Worm (Caenorhabditis elegans) whole organism, young adult: ENCODE measurements around the gene K11H3.8.
A peak's percentile ranks its signal among the peaks of the same experiment; 100 is the strongest.

ENCODE experiments used
- B0019.2 ChIP-seq: fragments of 200-800 bp; sonication (Bioruptor generic); conservative IDR thresholded peaks from 2 replicates; pipeline ENCODE4 v1.3.6; 2022; ENCODE audit warnings: missing genetic modification reagents, missing genetic modification characterization, missing compliant biosample characterization
- B0035.1 ChIP-seq: sonication (generic microtip); optimal IDR thresholded peaks from 2 replicates; lab custom pipeline; 2016; ENCODE audit warnings: missing genetic modification characterization, mild to moderate bottlenecking, missing compliant biosample characterization, missing genotype, missing genetic modification reagents
- B0261.1 ChIP-seq: sonication (generic microtip); optimal IDR thresholded peaks from 2 replicates; lab custom pipeline; 2016; ENCODE audit warnings: mild to moderate bottlenecking, missing genetic modification characterization, moderate library complexity, missing compliant biosample characterization
- B0336.3 ChIP-seq: fragments of 200-800 bp; sonication (Bioruptor generic); IDR thresholded peaks from 2 replicates; pipeline ENCODE4 v1.3.6; 2022; ENCODE audit warnings: missing genetic modification characterization, missing compliant biosample characterization
- C06A6.2 ChIP-seq: fragments of 200-800 bp; sonication (Bioruptor generic); conservative IDR thresholded peaks from 2 replicates; pipeline ENCODE4 v1.3.6; 2022; ENCODE audit warnings: missing genetic modification characterization, missing compliant biosample characterization
- F10E7.11 ChIP-seq: sonication (generic microtip); optimal IDR thresholded peaks from 2 replicates; lab custom pipeline; 2017; ENCODE audit warnings: mild to moderate bottlenecking, missing genetic modification characterization, moderate library complexity, missing compliant biosample characterization
- F22D6.2 ChIP-seq: sonication (generic microtip); optimal IDR thresholded peaks from 2 replicates; lab custom pipeline; 2016; ENCODE audit warnings: mild to moderate bottlenecking, missing genetic modification characterization, missing compliant biosample characterization
- F39B2.1 ChIP-seq: fragments of 200-800 bp; sonication (Bioruptor generic); IDR thresholded peaks from 2 replicates; pipeline ENCODE4 v1.3.6; 2022; ENCODE audit warnings: missing genetic modification reagents, missing genetic modification characterization, missing compliant biosample characterization
- F57C9.4 ChIP-seq: sonication (generic microtip); optimal IDR thresholded peaks from 2 replicates; lab custom pipeline; 2017; ENCODE audit warnings: mild to moderate bottlenecking, missing genetic modification characterization, missing compliant biosample characterization
- K12H6.12 ChIP-seq: fragments of 200-800 bp; sonication (Bioruptor generic); optimal IDR thresholded peaks from 2 replicates; lab custom pipeline; 2018; ENCODE audit warnings: mild to moderate bottlenecking, missing genetic modification characterization, missing compliant biosample characterization
- Y53F4B.3 ChIP-seq: fragments of 200-800 bp; sonication (Bioruptor generic); IDR thresholded peaks from 2 replicates; pipeline ENCODE4 v1.3.6; 2022; ENCODE audit warnings: missing genetic modification reagents, missing genetic modification characterization, missing compliant biosample characterization
- Y67H2A.10 ChIP-seq: fragments of 200-800 bp; sonication (Bioruptor generic); conservative IDR thresholded peaks from 2 replicates; pipeline ENCODE4 v1.3.6; 2022; ENCODE audit warnings: missing genetic modification reagents, missing genetic modification characterization, missing compliant biosample characterization
- ZK185.1 ChIP-seq: sonication (generic microtip); optimal IDR thresholded peaks from 2 replicates; lab custom pipeline; 2016; ENCODE audit warnings: mild to moderate bottlenecking, missing genetic modification characterization, missing compliant biosample characterization; ENCODE audit not compliant: poor library complexity, severe bottlenecking
- ama-1 ChIP-seq, 3 experiments: fragments of 150-350 bp in 1 of 3; sonication (generic microtip) in 2 of 3; optimal IDR thresholded peaks; 2 replicates each; lab custom pipeline; 2014 to 2018; ENCODE audit warnings: missing biosample characterization in 2 of 3, missing genetic modification characterization in 2 of 3, missing genetic modification reagents in 2 of 3
- aptf-2 ChIP-seq: fragments of 200-800 bp; sonication (Bioruptor generic); conservative IDR thresholded peaks from 2 replicates; pipeline ENCODE4 v1.3.6; 2022; ENCODE audit warnings: missing genetic modification reagents, missing genetic modification characterization, missing compliant biosample characterization
- atf-7 ChIP-seq: sonication (generic microtip); optimal IDR thresholded peaks from 2 replicates; lab custom pipeline; 2017; ENCODE audit warnings: mild to moderate bottlenecking, missing genetic modification characterization, missing compliant biosample characterization
- attf-3 ChIP-seq: fragments of 200-800 bp; sonication (Bioruptor generic); conservative IDR thresholded peaks from 2 replicates; pipeline ENCODE4 v1.3.6; 2022; ENCODE audit warnings: missing genetic modification reagents, missing genetic modification characterization, missing compliant biosample characterization
- ccch-3 ChIP-seq: fragments of 200-800 bp; sonication (Bioruptor generic); optimal IDR thresholded peaks from 2 replicates; lab custom pipeline; 2018; ENCODE audit warnings: mild to moderate bottlenecking, missing genetic modification characterization, missing compliant biosample characterization
- cebp-1 ChIP-seq, 2 experiments: fragments of 200-800 bp in 1 of 2; sonication (Bioruptor generic) in 1 of 2; sonication (generic microtip) in 1 of 2; IDR thresholded peaks in 1 of 2; optimal IDR thresholded peaks in 1 of 2; 2 replicates each; pipeline versions ENCODE4 v1.3.6 to Lab custom; 2017 to 2022; ENCODE audit warnings: missing compliant biosample characterization in 2 of 2, missing genetic modification characterization in 2 of 2, mild to moderate bottlenecking in 1 of 2, missing genetic modification reagents in 1 of 2, moderate library complexity in 1 of 2
- ceh-91 ChIP-seq: fragments of 200-800 bp; sonication (Bioruptor generic); IDR thresholded peaks from 2 replicates; pipeline ENCODE4 v1.3.6; 2022; ENCODE audit warnings: missing genetic modification reagents, missing genetic modification characterization, missing compliant biosample characterization
- chd-7 ChIP-seq: sonication (generic microtip); optimal IDR thresholded peaks from 2 replicates; lab custom pipeline; 2016; ENCODE audit warnings: mild to moderate bottlenecking, missing genetic modification characterization, moderate library complexity, missing compliant biosample characterization
- dpff-1 ChIP-seq: sonication (generic microtip); optimal IDR thresholded peaks from 2 replicates; lab custom pipeline; 2017; ENCODE audit warnings: mild to moderate bottlenecking, missing genetic modification characterization, missing compliant biosample characterization
- egl-18 ChIP-seq: fragments of 200-800 bp; sonication (Bioruptor generic); IDR thresholded peaks from 2 replicates; pipeline ENCODE4 v1.3.6; 2022; ENCODE audit warnings: missing genetic modification reagents, missing genetic modification characterization, missing compliant biosample characterization
- fkh-3 ChIP-seq: sonication (generic microtip); optimal IDR thresholded peaks from 2 replicates; lab custom pipeline; 2016; ENCODE audit warnings: mild to moderate bottlenecking, missing genetic modification characterization, missing compliant biosample characterization
- him-1 ChIP-seq: sonication (generic microtip); optimal IDR thresholded peaks from 2 replicates; lab custom pipeline; 2016; ENCODE audit warnings: missing genotype, missing genetic modification reagents, missing genetic modification characterization, missing compliant biosample characterization
- lag-1 ChIP-seq: fragments of 200-800 bp; sonication (Bioruptor generic); IDR thresholded peaks from 2 replicates; pipeline ENCODE4 v1.3.6; 2022; ENCODE audit warnings: missing genetic modification reagents, missing genetic modification characterization, missing compliant biosample characterization
- let-526 ChIP-seq: fragments of 200-800 bp; sonication (Bioruptor generic); IDR thresholded peaks from 2 replicates; pipeline ENCODE4 v1.3.6; 2022; ENCODE audit warnings: missing genetic modification reagents, missing genetic modification characterization, missing compliant biosample characterization
- lin-26 ChIP-seq: fragments of 200-800 bp; sonication (Bioruptor generic); IDR thresholded peaks from 2 replicates; pipeline ENCODE4 v1.3.6; 2022; ENCODE audit warnings: missing genetic modification reagents, missing genetic modification characterization, missing compliant biosample characterization
- lin-40 ChIP-seq: sonication (generic microtip); optimal IDR thresholded peaks from 2 replicates; lab custom pipeline; 2016; ENCODE audit warnings: missing genetic modification characterization, mild to moderate bottlenecking, missing compliant biosample characterization, missing genotype, missing genetic modification reagents
- madf-10 ChIP-seq: sonication (generic microtip); optimal IDR thresholded peaks from 2 replicates; lab custom pipeline; 2016; ENCODE audit warnings: mild to moderate bottlenecking, missing genetic modification characterization, missing compliant biosample characterization
- madf-6 ChIP-seq: fragments of 200-800 bp; sonication (Bioruptor generic); IDR thresholded peaks from 2 replicates; pipeline ENCODE4 v1.3.6; 2022; ENCODE audit warnings: missing genetic modification reagents, missing genetic modification characterization, missing compliant biosample characterization
- madf-8 ChIP-seq: fragments of 200-800 bp; sonication (Bioruptor generic); conservative IDR thresholded peaks from 2 replicates; pipeline ENCODE4 v1.3.6; 2022; ENCODE audit warnings: missing genetic modification reagents, missing genetic modification characterization, missing compliant biosample characterization
- mcd-1 ChIP-seq: fragments of 200-800 bp; sonication (Bioruptor generic); IDR thresholded peaks from 2 replicates; pipeline ENCODE4 v1.3.6; 2022; ENCODE audit warnings: missing genetic modification reagents, missing genetic modification characterization, missing compliant biosample characterization
- mxl-1 ChIP-seq: sonication (generic microtip); optimal IDR thresholded peaks from 2 replicates; lab custom pipeline; 2016; ENCODE audit warnings: missing genetic modification characterization, missing compliant biosample characterization
- nhr-90 ChIP-seq: sonication (generic microtip); optimal IDR thresholded peaks from 2 replicates; lab custom pipeline; 2016; ENCODE audit warnings: missing genotype, mild to moderate bottlenecking, missing genetic modification characterization, missing compliant biosample characterization
- rcor-1 ChIP-seq: fragments of 200-800 bp; sonication (Bioruptor generic); IDR thresholded peaks from 2 replicates; pipeline ENCODE4 v1.3.6; 2022; ENCODE audit warnings: missing genetic modification reagents, missing genetic modification characterization, missing compliant biosample characterization
- repo-1 ChIP-seq: sonication (generic microtip); optimal IDR thresholded peaks from 2 replicates; lab custom pipeline; 2017; ENCODE audit warnings: mild to moderate bottlenecking, missing genetic modification characterization, missing compliant biosample characterization
- sdz-38 ChIP-seq: sonication (generic microtip); optimal IDR thresholded peaks from 2 replicates; lab custom pipeline; 2016; ENCODE audit warnings: missing genotype, missing genetic modification characterization, missing compliant biosample characterization
- sea-2 ChIP-seq: fragments of 200-800 bp; sonication (Bioruptor generic); IDR thresholded peaks from 2 replicates; pipeline ENCODE4 v1.3.6; 2022; ENCODE audit warnings: missing genetic modification characterization, missing compliant biosample characterization
- tbp1 ChIP-seq: fragments of 200-800 bp; sonication (Bioruptor generic); optimal IDR thresholded peaks from 2 replicates; lab custom pipeline; 2018; ENCODE audit warnings: mild to moderate bottlenecking, missing genetic modification characterization, missing compliant biosample characterization
- zim-3 ChIP-seq: sonication (generic microtip); optimal IDR thresholded peaks from 2 replicates; lab custom pipeline; 2017; ENCODE audit warnings: mild to moderate bottlenecking, missing genetic modification characterization, moderate library complexity, missing compliant biosample characterization
- ztf-18 ChIP-seq: sonication (generic microtip); optimal IDR thresholded peaks from 2 replicates; lab custom pipeline; 2016; ENCODE audit warnings: missing genotype, mild to moderate bottlenecking, missing genetic modification characterization, missing compliant biosample characterization
- ztf-22 ChIP-seq: fragments of 200-800 bp; sonication (Bioruptor generic); optimal IDR thresholded peaks from 2 replicates; lab custom pipeline; 2018; ENCODE audit warnings: mild to moderate bottlenecking, missing genetic modification characterization, moderate library complexity, missing compliant biosample characterization
- ztf-25 ChIP-seq: fragments of 200-800 bp; sonication (Bioruptor generic); IDR thresholded peaks from 2 replicates; pipeline ENCODE4 v1.3.6; 2022; ENCODE audit warnings: missing genetic modification reagents, missing genetic modification characterization, missing compliant biosample characterization

Gene K11H3.8

ce11 chrIII:9824330-9824934 is 10.6 kb upstream of the K11H3.8 start, which contains the start of gene lin-52 (continued):
- 0 out of 2 replicates have a peak, but pooled peaks have one; percentile 24 for TF ChIP-seq cebp-1 (GFP tag; IDR thresholded peaks at IDR 0.05; lab: Robert Waterston, UW)
- peak; percentile 71 for TF ChIP-seq cebp-1 (tag; optimal IDR thresholded peaks at IDR 0.05; lab: Kevin White, UChicago)
- TF ChIP-seq lin-40 (tag; lab: Kevin White, UChicago): peak; percentile 24
- no peak for TF ChIP-seq Y53F4B.3
- TF ChIP-seq F39B2.1 (GFP tag; lab: Robert Waterston, UW): 0 out of 2 replicates have a peak, but pooled peaks have one; percentile 60
- TF ChIP-seq F10E7.11 (tag; lab: Kevin White, UChicago): no peak
- TF ChIP-seq ccch-3 (GFP tag; lab: Kevin White, UChicago): no peak
- TF ChIP-seq madf-6: peak; percentile 35; the same call in 1 of the 2 replicates
- TF ChIP-seq B0035.1 (tag; lab: Kevin White, UChicago): peak; percentile 31
- TF ChIP-seq madf-8 (GFP tag; lab: Robert Waterston, UW): no peak
- TF ChIP-seq rcor-1 (GFP tag; lab: Robert Waterston, UW): peak; percentile 18; the same call in 1 of the 2 replicates
- peak; percentile 69 for TF ChIP-seq ZK185.1 (tag; lab: Kevin White, UChicago)
- peak; percentile 13 for TF ChIP-seq fkh-3 (tag; lab: Kevin White, UChicago)

ce11 chrIII:9825073-9825828 is 9.7 kb upstream of the K11H3.8 start, which contains the start of gene ZK632.9:
Gene ZK632.9 (minus strand): TSS chrIII:9825432.
- TF ChIP-seq let-526: no peak
- TF ChIP-seq lin-40 (tag; lab: Kevin White, UChicago): no peak
- no peak for TF ChIP-seq madf-10 (tag; lab: Kevin White, UChicago)
- 0 out of 2 replicates have a peak, but pooled peaks have one; percentile 6 for TF ChIP-seq B0019.2 (GFP tag; lab: Robert Waterston, UW)
- TF ChIP-seq Y67H2A.10 (GFP tag; lab: Robert Waterston, UW): no peak
- TF ChIP-seq attf-3: no peak
- no peak for TF ChIP-seq lag-1 (GFP tag; lab: Robert Waterston, UW)
- TF ChIP-seq ceh-91 (GFP tag; lab: Robert Waterston, UW): 0 out of 2 replicates have a peak, but pooled peaks have one; percentile 10
- TF ChIP-seq nhr-90 (tag; lab: Kevin White, UChicago): no peak
- no peak for TF ChIP-seq ztf-25 (GFP tag; lab: Robert Waterston, UW)
- no peak for TF ChIP-seq B0336.3 (GFP tag; lab: Robert Waterston, UW)
- no peak for TF ChIP-seq egl-18 (GFP tag; lab: Robert Waterston, UW)
- TF ChIP-seq ztf-22 (GFP tag; lab: Kevin White, UChicago): no peak
- no peak for TF ChIP-seq repo-1 (tag; lab: Kevin White, UChicago)
- TF ChIP-seq aptf-2 (GFP tag; lab: Robert Waterston, UW): no peak
- peak; percentile 70 for TF ChIP-seq ama-1 (optimal IDR thresholded peaks at IDR 0.05; lab: Kevin White, UChicago)
- no peak for TF ChIP-seq ama-1 (GFP tag; optimal IDR thresholded peaks at IDR 0.05; lab: Kevin White, UChicago)
- no peak for TF ChIP-seq atf-7
- no peak for TF ChIP-seq ztf-18 (tag; lab: Kevin White, UChicago)
- no peak for TF ChIP-seq mxl-1 (tag; lab: Kevin White, UChicago)
- peak; percentile 14 for TF ChIP-seq tbp1 (GFP tag; lab: Kevin White, UChicago)
- TF ChIP-seq B0035.1 (tag; lab: Kevin White, UChicago): no peak
- TF ChIP-seq zim-3 (tag; lab: Kevin White, UChicago): no peak
- TF ChIP-seq chd-7: no peak
- TF ChIP-seq mcd-1: no peak; the same call in 1 of the 2 replicates
- TF ChIP-seq B0261.1 (tag; lab: Kevin White, UChicago): no peak
- no peak for TF ChIP-seq dpff-1 (tag; lab: Kevin White, UChicago)
- TF ChIP-seq lin-26 (GFP tag; lab: Robert Waterston, UW): no peak
- TF ChIP-seq K12H6.12 (tag; lab: Kevin White, UChicago): no peak
- no peak for TF ChIP-seq sea-2 (GFP tag; lab: Robert Waterston, UW)
- no peak for TF ChIP-seq sdz-38
- TF ChIP-seq F57C9.4 (tag; lab: Kevin White, UChicago): no peak
- no peak for TF ChIP-seq F22D6.2 (tag; lab: Kevin White, UChicago)
- TF ChIP-seq him-1 (tag; lab: Kevin White, UChicago): no peak
- TF ChIP-seq C06A6.2 (GFP tag; lab: Robert Waterston, UW): no peak
